Fruit fly (Drosophila melanogaster) whole organism, prepupa: ENCODE measurements around the gene CG14556.
A peak's percentile ranks its signal among the peaks of the same experiment; 100 is the strongest.

Experiments
- Blimp-1 ChIP-seq: fragments of 200-800 bp; sonication (Bioruptor generic); optimal IDR thresholded peaks from 3 replicates; lab custom pipeline; 2017; ENCODE audit warnings: missing biosample characterization, missing genetic modification characterization, mild to moderate bottlenecking, moderate library complexity, missing genetic modification reagents
- CG10631 ChIP-seq: fragments of 200-800 bp; sonication (Bioruptor generic); optimal IDR thresholded peaks from 2 replicates; lab custom pipeline; 2016; ENCODE audit warnings: missing biosample characterization, missing genetic modification characterization
- CG10669 ChIP-seq: fragments of 200-800 bp; sonication (Bioruptor generic); optimal IDR thresholded peaks from 3 replicates; lab custom pipeline; 2018; ENCODE audit warnings: missing biosample characterization, mild to moderate bottlenecking, missing genetic modification characterization, moderate library complexity
- CG11294 ChIP-seq: fragments of 200-800 bp; sonication (Bioruptor generic); IDR thresholded peaks from 2 replicates; pipeline ENCODE4 v1.3.6; 2022; ENCODE audit warnings: missing biosample characterization, missing genetic modification characterization
- CG11762 ChIP-seq: fragments of 200-800 bp; sonication (Bioruptor generic); optimal IDR thresholded peaks from 3 replicates; lab custom pipeline; 2016; ENCODE audit warnings: missing biosample characterization, missing genetic modification characterization; ENCODE audit not compliant: insufficient read depth
- CG31627 ChIP-seq: fragments of 200-800 bp; sonication (Bioruptor generic); optimal IDR thresholded peaks from 3 replicates; lab custom pipeline; 2016; ENCODE audit warnings: missing biosample characterization, missing genetic modification characterization
- CG34406 ChIP-seq: fragments of 200-800 bp; sonication (Bioruptor generic); optimal IDR thresholded peaks from 3 replicates; lab custom pipeline; 2016; ENCODE audit warnings: missing biosample characterization, missing genetic modification characterization
- CG4318 ChIP-seq: fragments of 200-800 bp; sonication (Bioruptor generic); optimal IDR thresholded peaks from 3 replicates; lab custom pipeline; 2017; ENCODE audit warnings: missing biosample characterization, mild to moderate bottlenecking, missing genetic modification characterization
- CG6163 ChIP-seq: fragments of 200-800 bp; sonication (Bioruptor generic); IDR thresholded peaks from 3 replicates; pipeline ENCODE4 v1.3.6; 2022; ENCODE audit warnings: missing biosample characterization, missing genetic modification characterization
- CG6276 ChIP-seq: fragments of 200-800 bp; sonication (Bioruptor generic); optimal IDR thresholded peaks from 2 replicates; lab custom pipeline; 2017; ENCODE audit warnings: missing biosample characterization, mild to moderate bottlenecking, missing genetic modification characterization
- CG6792 ChIP-seq: fragments of 200-800 bp; sonication (Bioruptor generic); optimal IDR thresholded peaks from 3 replicates; lab custom pipeline; 2016; ENCODE audit warnings: missing biosample characterization, missing genetic modification characterization
- CG6808 ChIP-seq: fragments of 200-800 bp; sonication (Bioruptor generic); optimal IDR thresholded peaks from 3 replicates; lab custom pipeline; 2017; ENCODE audit warnings: missing biosample characterization, missing genetic modification characterization, mild to moderate bottlenecking, moderate library complexity, missing genetic modification reagents
- CG6854 ChIP-seq: fragments of 200-800 bp; sonication (Bioruptor generic); optimal IDR thresholded peaks from 2 replicates; lab custom pipeline; 2017; ENCODE audit warnings: missing biosample characterization, mild to moderate bottlenecking, missing genetic modification characterization
- CG8119 ChIP-seq: fragments of 200-800 bp; sonication (Bioruptor generic); IDR thresholded peaks from 3 replicates; pipeline ENCODE4 v1.3.6; 2022; ENCODE audit warnings: missing biosample characterization, missing genetic modification characterization
- CG8319 ChIP-seq: fragments of 200-800 bp; sonication (Bioruptor generic); optimal IDR thresholded peaks from 3 replicates; lab custom pipeline; 2016; ENCODE audit warnings: missing biosample characterization, missing genetic modification characterization
- CG8632 ChIP-seq: fragments of 200-800 bp; sonication (Bioruptor generic); optimal IDR thresholded peaks from 3 replicates; lab custom pipeline; 2016; ENCODE audit warnings: missing biosample characterization, missing genetic modification characterization
- Eip78C ChIP-seq: fragments of 200-800 bp; sonication (Bioruptor generic); peaks from one replicate; lab custom pipeline; 2016; ENCODE audit warnings: missing biosample characterization, missing genetic modification characterization
- Ets21C ChIP-seq: fragments of 200-800 bp; sonication (Bioruptor generic); optimal IDR thresholded peaks from 3 replicates; lab custom pipeline; 2016; ENCODE audit warnings: missing biosample characterization, missing genetic modification characterization
- Gug ChIP-seq: fragments of 200-800 bp; sonication (Bioruptor generic); IDR thresholded peaks from 2 replicates; pipeline ENCODE4 v1.3.6; 2022; ENCODE audit warnings: missing biosample characterization, missing genetic modification characterization
- Hr38 ChIP-seq: sonication (Bioruptor generic); optimal IDR thresholded peaks from 2 replicates; lab custom pipeline; 2016; ENCODE audit warnings: missing biosample characterization, missing genetic modification characterization
- Hr39 ChIP-seq: fragments of 200-800 bp; sonication (Bioruptor generic); optimal IDR thresholded peaks from 2 replicates; lab custom pipeline; 2016; ENCODE audit warnings: missing biosample characterization, missing genetic modification characterization
- Hr4 ChIP-seq: fragments of 200-800 bp; sonication (Bioruptor generic); optimal IDR thresholded peaks from 3 replicates; lab custom pipeline; 2016; ENCODE audit warnings: missing biosample characterization, missing genetic modification characterization
- Lpt ChIP-seq: fragments of 200-800 bp; sonication (Bioruptor generic); optimal IDR thresholded peaks from 3 replicates; lab custom pipeline; 2016; ENCODE audit warnings: missing biosample characterization, missing genetic modification characterization
- Met ChIP-seq: fragments of 200-800 bp; sonication (Bioruptor generic); optimal IDR thresholded peaks from 3 replicates; lab custom pipeline; 2016; ENCODE audit warnings: missing biosample characterization, missing genetic modification characterization
- OdsH ChIP-seq: fragments of 200-800 bp; sonication (Bioruptor generic); optimal IDR thresholded peaks from 3 replicates; lab custom pipeline; 2016; ENCODE audit warnings: missing biosample characterization, missing genetic modification characterization
- Smox ChIP-seq: fragments of 200-800 bp; sonication (Bioruptor generic); optimal IDR thresholded peaks from 3 replicates; lab custom pipeline; 2016; ENCODE audit warnings: missing biosample characterization, missing genetic modification characterization
- Sox102F ChIP-seq: fragments of 200-800 bp; sonication (Bioruptor generic); optimal IDR thresholded peaks from 2 replicates; lab custom pipeline; 2016; ENCODE audit warnings: missing biosample characterization, mild to moderate bottlenecking, missing genetic modification characterization
- Sox14 ChIP-seq: fragments of 200-800 bp; sonication (Bioruptor generic); optimal IDR thresholded peaks from 3 replicates; lab custom pipeline; 2016; ENCODE audit warnings: missing biosample characterization, missing genetic modification characterization
- Sox15 ChIP-seq: fragments of 200-800 bp; sonication (Bioruptor generic); optimal IDR thresholded peaks from 3 replicates; lab custom pipeline; 2016; ENCODE audit warnings: missing biosample characterization, missing genetic modification characterization
- cyc ChIP-seq: fragments of 200-800 bp; sonication (Bioruptor generic); optimal IDR thresholded peaks from 3 replicates; lab custom pipeline; 2016; ENCODE audit warnings: missing biosample characterization, missing genetic modification characterization
- dac ChIP-seq: fragments of 200-800 bp; sonication (Bioruptor generic); optimal IDR thresholded peaks from 2 replicates; lab custom pipeline; 2017; ENCODE audit warnings: missing biosample characterization, mild to moderate bottlenecking, missing genetic modification characterization
- dsx ChIP-seq: fragments of 200-800 bp; optimal IDR thresholded peaks from 3 replicates; lab custom pipeline; 2019; ENCODE audit warnings: missing biosample characterization, mild to moderate bottlenecking, missing genetic modification characterization, moderate library complexity; ENCODE audit not compliant: poor library complexity, severe bottlenecking
- esn ChIP-seq: fragments of 200-800 bp; sonication (Bioruptor generic); optimal IDR thresholded peaks from 2 replicates; lab custom pipeline; 2016; ENCODE audit warnings: missing biosample characterization, mild to moderate bottlenecking, missing genetic modification characterization, moderate library complexity
- fd85E ChIP-seq: fragments of 200-800 bp; sonication (Bioruptor generic); optimal IDR thresholded peaks from 3 replicates; lab custom pipeline; 2016; ENCODE audit warnings: missing biosample characterization, missing genetic modification characterization
- fkh ChIP-seq: fragments of 200-800 bp; sonication (Bioruptor generic); optimal IDR thresholded peaks from 3 replicates; lab custom pipeline; 2017; ENCODE audit warnings: missing biosample characterization, mild to moderate bottlenecking, missing genetic modification characterization, moderate library complexity
- lz ChIP-seq: fragments of 200-800 bp; sonication (Bioruptor generic); optimal IDR thresholded peaks from 3 replicates; lab custom pipeline; 2016; ENCODE audit warnings: missing biosample characterization, missing genetic modification characterization
- net ChIP-seq: fragments of 200-800 bp; sonication (Bioruptor generic); optimal IDR thresholded peaks from 3 replicates; lab custom pipeline; 2016; ENCODE audit warnings: missing biosample characterization, missing genetic modification characterization
- spab ChIP-seq: fragments of 200-800 bp; sonication (Bioruptor generic); optimal IDR thresholded peaks from 2 replicates; lab custom pipeline; 2017; ENCODE audit warnings: missing biosample characterization, mild to moderate bottlenecking, missing genetic modification characterization, missing genetic modification reagents
- ss ChIP-seq, 2 experiments: fragments of 200-800 bp; sonication (Bioruptor generic); optimal IDR thresholded peaks; 2 replicates in 1 of 2; 3 replicates in 1 of 2; lab custom pipeline; 2017 to 2018; ENCODE audit warnings: mild to moderate bottlenecking in 2 of 2, missing biosample characterization in 2 of 2, missing genetic modification characterization in 2 of 2, moderate library complexity in 1 of 2
- svp ChIP-seq: fragments of 200-800 bp; sonication (Bioruptor generic); peaks from one replicate; lab custom pipeline; 2016; ENCODE audit warnings: missing biosample characterization, missing genetic modification characterization

CG14556 gene

DNA sequence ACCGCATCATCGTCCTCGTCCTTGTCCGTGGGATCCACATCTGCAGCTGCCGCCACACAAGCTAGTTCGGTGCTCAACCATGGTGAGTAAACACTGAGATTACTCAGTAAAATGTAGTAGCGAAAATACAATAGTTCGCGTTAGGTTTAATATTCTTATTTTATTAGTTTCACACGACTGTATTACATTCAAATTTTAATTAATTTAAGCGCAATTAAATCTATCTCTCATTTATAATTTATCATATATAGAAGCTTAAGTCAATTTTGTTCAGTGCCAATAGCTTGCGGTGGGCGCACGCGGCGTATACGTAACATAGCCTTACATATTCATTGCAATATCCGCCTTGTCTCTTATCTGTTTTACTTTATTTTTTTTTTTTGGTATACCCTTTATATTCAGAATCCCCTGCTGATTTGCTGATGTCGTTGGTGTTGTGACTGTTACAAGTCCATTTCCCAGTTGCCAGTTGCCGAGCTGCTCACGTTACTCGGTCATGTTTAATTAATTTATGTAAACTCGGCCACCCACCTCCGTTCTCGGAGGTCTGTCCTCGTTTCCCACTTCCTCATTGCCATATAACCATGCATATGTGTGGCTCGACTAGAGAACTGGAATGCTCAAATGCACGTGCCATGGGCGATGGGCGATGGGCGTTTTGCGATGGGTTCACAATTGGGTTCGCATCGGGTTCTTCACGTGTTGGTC is 1.7 kb upstream of the CG14556 start (continued):
- TF ChIP-seq CG6808 (GFP tag; lab: Kevin White, UChicago) (no peak), CG6792 (GFP tag; lab: Kevin White, UChicago) (peak; percentile 16), Hr38 (GFP tag; lab: Kevin White, UChicago) (no peak), CG8119 (GFP tag; lab: Robert Waterston, UW) (peak; percentile 62; the same call in 2 of the 3 replicates), CG6163 (GFP tag; lab: Robert Waterston, UW) (peak; percentile 59; the same call in 1 of the 3 replicates), Sox14 (GFP tag; lab: Kevin White, UChicago) (no peak), net (GFP tag; lab: Kevin White, UChicago) (no peak), CG34406 (GFP tag; lab: Kevin White, UChicago) (peak; percentile 1), fkh (GFP tag; lab: Kevin White, UChicago) (no peak), Ets21C (no peak), Lpt (GFP tag; lab: Kevin White, UChicago) (no peak), esn (GFP tag; lab: Kevin White, UChicago) (no peak), dsx (GFP tag; lab: Kevin White, UChicago) (no peak), Met (GFP tag; lab: Kevin White, UChicago) (peak; percentile 3), Sox102F (GFP tag; lab: Kevin White, UChicago) (no peak), Smox (GFP tag; lab: Kevin White, UChicago) (no peak), CG8632 (GFP tag; lab: Kevin White, UChicago) (no peak), CG10669 (GFP tag; lab: Kevin White, UChicago) (no peak), CG11294 (GFP tag; lab: Robert Waterston, UW) (no peak), spab (GFP tag; lab: Kevin White, UChicago) (no peak), Gug (GFP tag; lab: Robert Waterston, UW) (0 out of 2 replicates have a peak, but pooled peaks have one; percentile 34), cyc (GFP tag; lab: Kevin White, UChicago) (no peak), CG8319 (GFP tag; lab: Kevin White, UChicago) (no peak), CG11762 (GFP tag; lab: Kevin White, UChicago) (no peak), CG10631 (GFP tag; lab: Kevin White, UChicago) (peak; percentile 19), Hr4 (GFP tag; lab: Kevin White, UChicago) (peak; percentile 56), ss (GFP tag; optimal IDR thresholded peaks at IDR 0.05; lab: Kevin White, UChicago) (no peak), dac (GFP tag; lab: Kevin White, UChicago) (no peak), svp (peak; percentile 64), CG6276 (GFP tag; lab: Kevin White, UChicago) (peak; percentile 1), Blimp-1 (GFP tag; lab: Kevin White, UChicago) (no peak), Sox15 (GFP tag; lab: Kevin White, UChicago) (no peak), CG6854 (no peak), fd85E (GFP tag; lab: Kevin White, UChicago) (no peak), lz (GFP tag; lab: Kevin White, UChicago) (no peak), CG31627 (no peak), Eip78C (GFP tag; lab: Kevin White, UChicago) (peak; percentile 56), Hr39 (GFP tag; lab: Kevin White, UChicago) (no peak), CG4318 (GFP tag; lab: Kevin White, UChicago) (no peak), OdsH (GFP tag; lab: Kevin White, UChicago) (peak; percentile 15)
